Worm (Caenorhabditis elegans) whole organism, L1 larva: ENCODE data around the gene orai-1.

ENCODE experiments used
- ces-1 ChIP-seq: fragments of 150-350 bp; optimal IDR thresholded peaks from 2 replicates; lab custom pipeline; 2014; ENCODE audit warnings: missing biosample characterization, missing genetic modification reagents, missing genetic modification characterization
- fkh-10 ChIP-seq: sonication (generic microtip); optimal IDR thresholded peaks from 2 replicates; lab custom pipeline; 2017; ENCODE audit warnings: missing biosample characterization, missing genetic modification reagents, missing genetic modification characterization
- lsy-2 ChIP-seq, 2 experiments: fragments of 150-350 bp; optimal IDR thresholded peaks; 2 replicates each; lab custom pipeline; 2014; ENCODE audit warnings: missing biosample characterization in 2 of 2, missing genetic modification characterization in 2 of 2
- mef-2 ChIP-seq: fragments of 150-350 bp; optimal IDR thresholded peaks from 2 replicates; lab custom pipeline; 2014; ENCODE audit warnings: missing biosample characterization, missing genetic modification characterization
- nhr-71 ChIP-seq: sonication (generic microtip); optimal IDR thresholded peaks from 2 replicates; lab custom pipeline; 2016; ENCODE audit warnings: mild to moderate bottlenecking, missing genetic modification characterization, moderate library complexity, missing compliant biosample characterization
- pag-3 ChIP-seq: sonication (generic microtip); optimal IDR thresholded peaks from 2 replicates; lab custom pipeline; 2017; ENCODE audit warnings: missing genetic modification characterization, mild to moderate bottlenecking, missing compliant biosample characterization, antibody characterized with exemption, borderline replicate concordance; ENCODE audit not compliant: insufficient read depth
- pqm-1 ChIP-seq: sonication (generic microtip); optimal IDR thresholded peaks from 3 replicates; lab custom pipeline; 2017; ENCODE audit warnings: missing biosample characterization, missing genetic modification characterization
- snu-23 ChIP-seq: sonication (generic microtip); optimal IDR thresholded peaks from 2 replicates; lab custom pipeline; 2016; ENCODE audit warnings: missing genetic modification characterization, missing compliant biosample characterization
- zip-4 ChIP-seq: fragments of 200-800 bp; sonication (Bioruptor generic); optimal IDR thresholded peaks from 2 replicates; lab custom pipeline; 2018; ENCODE audit warnings: mild to moderate bottlenecking, missing genetic modification characterization, moderate library complexity, missing compliant biosample characterization

DNA sequence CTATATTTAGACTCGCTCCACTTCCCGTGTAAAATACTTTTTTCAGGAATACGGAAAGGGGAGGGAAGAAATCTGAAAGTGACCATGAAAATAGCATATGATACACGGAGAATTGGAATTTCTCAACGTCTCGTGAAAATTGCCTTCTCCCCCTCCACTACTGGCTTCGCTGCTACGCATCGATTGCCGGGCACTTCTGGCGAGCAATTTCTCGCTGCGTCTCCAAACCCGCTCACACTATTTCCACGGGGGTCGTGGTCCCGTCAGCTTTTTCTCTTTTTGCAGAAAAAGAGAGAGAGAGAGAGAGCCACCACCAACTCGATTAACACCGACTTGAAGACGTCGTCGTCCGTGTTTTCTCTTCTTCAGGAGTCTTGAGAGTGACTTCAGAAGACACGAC lies 24.4 kb downstream of the orai-1 start:
- TF ChIP-seq pqm-1 = no peak
- TF ChIP-seq ces-1 (GFP tag; lab: Kevin White, UChicago) = peak; percentile 87
- peak; percentile 81 for TF ChIP-seq fkh-10 (GFP tag; lab: Kevin White, UChicago)
- peak; percentile 57 for TF ChIP-seq snu-23 (GFP tag; lab: Kevin White, UChicago)
- TF ChIP-seq pag-3 = no peak
- TF ChIP-seq nhr-71 = peak; percentile 81
- peak; percentile 18 to 63 for TF ChIP-seq lsy-2 (tag; optimal IDR thresholded peaks at IDR 0.05; lab: Kevin White, UChicago)
- no peak for TF ChIP-seq zip-4 (GFP tag; lab: Kevin White, UChicago)
- peak; percentile 83 for TF ChIP-seq mef-2 (tag; lab: Kevin White, UChicago)
